Fruit fly (Drosophila melanogaster): ENCODE data around the gene CG8478.

The CG8478 gene

dm6 chr3R:9768884-9769283 is 5.4 kb downstream of the CG8478 start, which contains the start of gene MED6:
Gene MED6 (minus strand): TSS chr3R:9768984.
- no peak for TF ChIP-seq cnc (optimal IDR thresholded peaks at IDR 0.05)

dm6 chr3R:9770127-9770526 is 6.7 kb downstream of the CG8478 start:
- TF ChIP-seq cic (GFP tag; optimal IDR thresholded peaks at IDR 0.05): no peak
- TF ChIP-seq CG11617 (GFP tag; optimal IDR thresholded peaks at IDR 0.05): no peak
- no peak for TF ChIP-seq bab1 (GFP tag; optimal IDR thresholded peaks at IDR 0.05)
- no peak for TF ChIP-seq kay (GFP tag; ENCODE audit: borderline replicate concordance)
- TF ChIP-seq Hr96 (GFP tag; optimal IDR thresholded peaks at IDR 0.05): no peak
- TF ChIP-seq Clk (GFP tag; optimal IDR thresholded peaks at IDR 0.05): no peak
- TF ChIP-seq Crg-1 (GFP tag; optimal IDR thresholded peaks at IDR 0.05): no peak
- no peak for TF ChIP-seq CG12768 (GFP tag; optimal IDR thresholded peaks at IDR 0.05)

- peak; percentile 97 for TF ChIP-seq CG5204 (GFP tag; optimal IDR thresholded peaks at IDR 0.05)
- TF ChIP-seq CG1620 (GFP tag; optimal IDR thresholded peaks at IDR 0.05): peak; percentile 95
- peak; percentile 88 for TF ChIP-seq Crg-1 (GFP tag; optimal IDR thresholded peaks at IDR 0.05)
- TF ChIP-seq cic (GFP tag; optimal IDR thresholded peaks at IDR 0.05): peak; percentile 94
- TF ChIP-seq CG12768 (GFP tag; optimal IDR thresholded peaks at IDR 0.05): peak; percentile 97
- TF ChIP-seq CG7101 (tag; optimal IDR thresholded peaks at IDR 0.05): peak; percentile 97
- TF ChIP-seq Clk (GFP tag; optimal IDR thresholded peaks at IDR 0.05): peak; percentile 91
- peak; percentile 92 for TF ChIP-seq CG14711 (tag; optimal IDR thresholded peaks at IDR 0.05)
- no peak for TF ChIP-seq kay (GFP tag; ENCODE audit: borderline replicate concordance)
- no peak for TF ChIP-seq cnc (optimal IDR thresholded peaks at IDR 0.05)
- TF ChIP-seq CG33017 (tag; optimal IDR thresholded peaks at IDR 0.05): peak; percentile 98
- peak; percentile 95 for TF ChIP-seq Hr96 (GFP tag; optimal IDR thresholded peaks at IDR 0.05)
- peak; percentile 92 for TF ChIP-seq Mnt (GFP tag; optimal IDR thresholded peaks at IDR 0.05)
- peak; percentile 88 for TF ChIP-seq ovo (GFP tag; optimal IDR thresholded peaks at IDR 0.05)
- TF ChIP-seq pad (GFP tag; optimal IDR thresholded peaks at IDR 0.05): peak; percentile 84
- TF ChIP-seq CG11617 (GFP tag; optimal IDR thresholded peaks at IDR 0.05): peak; percentile 96
- peak; percentile 96 for TF ChIP-seq toe (GFP tag; optimal IDR thresholded peaks at IDR 0.05)
- TF ChIP-seq CG7045 (GFP tag; optimal IDR thresholded peaks at IDR 0.05): peak; percentile 94
- peak; percentile 78 for TF ChIP-seq tj (GFP tag; optimal IDR thresholded peaks at IDR 0.05)
- TF ChIP-seq bab1 (GFP tag; optimal IDR thresholded peaks at IDR 0.05): peak; percentile 98
Observed at dm6 chr3R:9771519-9771972, 8.1 kb downstream of the CG8478 start, which contains the start of gene CG9471. Gene CG9471 (minus strand): TSS chr3R:9771542.

DNA sequence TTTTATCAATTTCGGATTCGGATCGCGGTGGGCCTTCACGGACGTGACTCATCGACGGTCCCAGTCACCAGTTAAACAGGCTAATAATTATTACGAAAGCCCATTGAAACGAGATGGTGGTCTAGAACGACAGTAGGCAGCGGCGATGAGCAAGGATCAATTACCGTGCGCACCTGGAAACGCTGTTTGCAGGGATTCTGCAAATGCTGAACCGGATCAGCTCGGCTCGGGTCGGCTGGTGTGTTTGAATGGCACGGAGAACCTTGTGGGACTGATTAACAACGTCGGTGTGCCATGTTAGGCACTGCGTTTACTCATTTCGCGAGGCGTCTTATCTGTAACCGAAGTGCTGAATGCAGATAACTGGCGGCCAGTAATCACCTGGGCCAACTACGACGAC is 10.7 kb downstream of the CG8478 start, which contains the start of gene Whamy:
Whamy (minus strand) TSS at position 273 of the 400 bp plus-strand sequence.
- TF ChIP-seq CG5204 (GFP tag; optimal IDR thresholded peaks at IDR 0.05): no peak
- TF ChIP-seq Hr96 (GFP tag; optimal IDR thresholded peaks at IDR 0.05): no peak
- no peak for TF ChIP-seq CG7045 (GFP tag; optimal IDR thresholded peaks at IDR 0.05)
- peak; percentile 92 for TF ChIP-seq cic (GFP tag; optimal IDR thresholded peaks at IDR 0.05)
- TF ChIP-seq Mnt (GFP tag; optimal IDR thresholded peaks at IDR 0.05): peak; percentile 36
- TF ChIP-seq tj (GFP tag; optimal IDR thresholded peaks at IDR 0.05): no peak
- peak; percentile 5 for TF ChIP-seq CG12768 (GFP tag; optimal IDR thresholded peaks at IDR 0.05)
- no peak for TF ChIP-seq toe (GFP tag; optimal IDR thresholded peaks at IDR 0.05)
- TF ChIP-seq Clk (GFP tag; optimal IDR thresholded peaks at IDR 0.05): no peak
- TF ChIP-seq CG14711 (tag; optimal IDR thresholded peaks at IDR 0.05): no peak
- TF ChIP-seq CG1620 (GFP tag; optimal IDR thresholded peaks at IDR 0.05): no peak
- TF ChIP-seq CG33017 (tag; optimal IDR thresholded peaks at IDR 0.05): peak; percentile 12
- TF ChIP-seq CG11617 (GFP tag; optimal IDR thresholded peaks at IDR 0.05): no peak
- TF ChIP-seq Crg-1 (GFP tag; optimal IDR thresholded peaks at IDR 0.05): no peak
- TF ChIP-seq kay (GFP tag; ENCODE audit: borderline replicate concordance): no peak
- no peak for TF ChIP-seq pad (GFP tag; optimal IDR thresholded peaks at IDR 0.05)
- no peak for TF ChIP-seq CG7101 (tag; optimal IDR thresholded peaks at IDR 0.05)
- TF ChIP-seq ovo (GFP tag; optimal IDR thresholded peaks at IDR 0.05): no peak
- no peak for TF ChIP-seq bab1 (GFP tag; optimal IDR thresholded peaks at IDR 0.05)

- TF ChIP-seq cnc (optimal IDR thresholded peaks at IDR 0.05): no peak
- no peak for TF ChIP-seq Crg-1 (GFP tag; optimal IDR thresholded peaks at IDR 0.05)
- no peak for TF ChIP-seq ovo (GFP tag; optimal IDR thresholded peaks at IDR 0.05)
- no peak for TF ChIP-seq CG14711 (tag; optimal IDR thresholded peaks at IDR 0.05)
- no peak for TF ChIP-seq CG1620 (GFP tag; optimal IDR thresholded peaks at IDR 0.05)
- TF ChIP-seq CG11617 (GFP tag; optimal IDR thresholded peaks at IDR 0.05): no peak
- TF ChIP-seq bab1 (GFP tag; optimal IDR thresholded peaks at IDR 0.05): no peak
- no peak for TF ChIP-seq Hr96 (GFP tag; optimal IDR thresholded peaks at IDR 0.05)
- no peak for TF ChIP-seq tj (GFP tag; optimal IDR thresholded peaks at IDR 0.05)
- TF ChIP-seq CG7045 (GFP tag; optimal IDR thresholded peaks at IDR 0.05): no peak
Observed at dm6 chr3R:9774821-9775220, 11.4 kb downstream of the CG8478 start, which contains the start of gene topi. Gene topi (plus strand): TSS chr3R:9775121.

DNA sequence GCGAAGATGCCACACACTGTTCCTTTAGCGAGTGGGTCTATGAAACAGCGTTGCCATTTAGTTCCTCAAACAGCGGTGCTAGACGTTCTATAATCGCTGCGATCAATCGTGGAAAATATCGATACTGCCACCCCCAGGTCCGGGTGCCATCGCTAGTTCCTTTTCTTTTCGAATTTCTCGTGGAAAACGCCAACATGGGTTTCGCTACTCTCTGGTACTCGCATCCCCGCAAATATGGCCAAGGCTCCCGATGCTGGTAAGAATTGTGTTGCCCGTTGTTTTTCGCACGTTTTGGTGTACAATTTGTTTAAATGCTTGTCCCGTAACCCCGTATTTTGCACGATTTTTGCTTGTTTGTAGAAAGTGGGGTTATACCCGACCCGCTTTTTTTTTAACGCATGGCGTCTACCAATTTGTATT is 14.5 kb downstream of the CG8478 start, which contains the start of gene RpS29:
RpS29 (plus strand) TSS at position 102 of the 420 bp plus-strand sequence.
- TF ChIP-seq cnc (optimal IDR thresholded peaks at IDR 0.05) (no peak), tj (GFP tag; optimal IDR thresholded peaks at IDR 0.05) (peak; percentile 50), toe (GFP tag; optimal IDR thresholded peaks at IDR 0.05) (peak; percentile 92), CG14711 (tag; optimal IDR thresholded peaks at IDR 0.05) (peak; percentile 69), CG7101 (tag; optimal IDR thresholded peaks at IDR 0.05) (peak; percentile 86), Mnt (GFP tag; optimal IDR thresholded peaks at IDR 0.05) (peak; percentile 90), Crg-1 (GFP tag; optimal IDR thresholded peaks at IDR 0.05) (peak; percentile 93), ovo (GFP tag; optimal IDR thresholded peaks at IDR 0.05) (peak; percentile 73), CG5204 (GFP tag; optimal IDR thresholded peaks at IDR 0.05) (no peak), CG33017 (tag; optimal IDR thresholded peaks at IDR 0.05) (peak; percentile 53), Hr96 (GFP tag; optimal IDR thresholded peaks at IDR 0.05) (peak; percentile 87), bab1 (GFP tag; optimal IDR thresholded peaks at IDR 0.05) (peak; percentile 93), CG11617 (GFP tag; optimal IDR thresholded peaks at IDR 0.05) (peak; percentile 83), cic (GFP tag; optimal IDR thresholded peaks at IDR 0.05) (peak; percentile 74), Clk (GFP tag; optimal IDR thresholded peaks at IDR 0.05) (peak; percentile 62), CG1620 (GFP tag; optimal IDR thresholded peaks at IDR 0.05) (peak; percentile 94), pad (GFP tag; optimal IDR thresholded peaks at IDR 0.05) (peak; percentile 71), kay (GFP tag; ENCODE audit: borderline replicate concordance) (no peak), CG7045 (GFP tag; optimal IDR thresholded peaks at IDR 0.05) (peak; percentile 42), CG12768 (GFP tag; optimal IDR thresholded peaks at IDR 0.05) (peak; percentile 70)
